Fruit fly (Drosophila melanogaster): ENCODE data around the gene CG10747.

The CG10747 gene

dm6 chr2L:20084785-20085555 lies 6.2 kb downstream of the CG10747 start, which contains the start of gene fok:
Gene fok (minus strand): TSS chr2L:20085070.
- TF ChIP-seq CTCF (optimal IDR thresholded peaks at IDR 0.05) (no peak), CG8478 (optimal IDR thresholded peaks at IDR 0.05) (no peak)

- TF ChIP-seq CG8478 (optimal IDR thresholded peaks at IDR 0.05) (no peak), CTCF (optimal IDR thresholded peaks at IDR 0.05) (no peak)
These were observed 7.0 kb downstream of the CG10747 start for dm6 chr2L:20084068-20084651.

- TF ChIP-seq CTCF (optimal IDR thresholded peaks at IDR 0.05) (no peak), CG8478 (optimal IDR thresholded peaks at IDR 0.05) (no peak)
These were observed 7.9 kb downstream of the CG10747 start for dm6 chr2L:20082965-20083855.

- TF ChIP-seq CG8478 (optimal IDR thresholded peaks at IDR 0.05) (no peak), CTCF (optimal IDR thresholded peaks at IDR 0.05) (no peak)
These were observed 8.8 kb downstream of the CG10747 start for dm6 chr2L:20082155-20082964.

dm6 chr2L:20080772-20081171 lies 10.4 kb downstream of the CG10747 start:
- TF ChIP-seq CTCF (optimal IDR thresholded peaks at IDR 0.05), result no peak
- no peak for TF ChIP-seq CG8478 (optimal IDR thresholded peaks at IDR 0.05)

- TF ChIP-seq CTCF (optimal IDR thresholded peaks at IDR 0.05), result no peak
These were observed 12.3 kb downstream of the CG10747 start for dm6 chr2L:20078880-20079279.

dm6 chr2L:20077423-20078401 lies 13.4 kb downstream of the CG10747 start:
- TF ChIP-seq CG8478 (optimal IDR thresholded peaks at IDR 0.05), result no peak
- TF ChIP-seq CTCF (optimal IDR thresholded peaks at IDR 0.05), result no peak

dm6 chr2L:20075234-20075803 lies 15.8 kb downstream of the CG10747 start, which contains the start of the genes pr and neb:
Gene pr (minus strand): TSS chr2L:20075458.
Gene neb (plus strand): TSS chr2L:20075757.
- TF ChIP-seq CTCF (optimal IDR thresholded peaks at IDR 0.05) (no peak), CG8478 (optimal IDR thresholded peaks at IDR 0.05) (no peak)

- TF ChIP-seq CG8478 (optimal IDR thresholded peaks at IDR 0.05) (no peak), CTCF (optimal IDR thresholded peaks at IDR 0.05) (no peak)
These were observed 16.8 kb downstream of the CG10747 start for dm6 chr2L:20074388-20074787.

- no peak for TF ChIP-seq CG8478 (optimal IDR thresholded peaks at IDR 0.05)
- TF ChIP-seq CTCF (optimal IDR thresholded peaks at IDR 0.05), result no peak
These were observed 19.1 kb downstream of the CG10747 start, which contains the start of gene CG10730 for dm6 chr2L:20072095-20072494. Gene CG10730 (minus strand): TSS chr2L:20072195.

dm6 chr2L:20069158-20070016 lies 21.8 kb downstream of the CG10747 start:
- TF ChIP-seq CTCF (optimal IDR thresholded peaks at IDR 0.05) (no peak), CG8478 (optimal IDR thresholded peaks at IDR 0.05) (no peak)

- TF ChIP-seq CG8478 (optimal IDR thresholded peaks at IDR 0.05) (no peak), CTCF (optimal IDR thresholded peaks at IDR 0.05) (no peak)
These were observed 23.2 kb downstream of the CG10747 start for dm6 chr2L:20067928-20068327.

All from S2 (cell line).